Worm (Caenorhabditis elegans) whole organism, L4 larva: ENCODE results near the gene srd-68.

ENCODE experiments used
- D1046.2 ChIP-seq: fragments of 200-800 bp; sonication (Bioruptor generic); IDR thresholded peaks from 2 replicates; pipeline ENCODE4 v1.3.6; 2022; ENCODE audit warnings: missing genetic modification characterization, missing compliant biosample characterization
- ama-1 ChIP-seq: fragments of 150-350 bp; optimal IDR thresholded peaks from 2 replicates; lab custom pipeline; 2014; ENCODE audit warnings: inconsistent platforms, mixed read lengths
- lin-15B ChIP-seq: fragments of 150-350 bp; sonication (generic microtip); optimal IDR thresholded peaks from 3 replicates; lab custom pipeline; 2014; ENCODE audit warnings: missing biosample characterization, missing genetic modification characterization
- nhr-28 ChIP-seq: fragments of 150-350 bp; optimal IDR thresholded peaks from 2 replicates; lab custom pipeline; 2014; ENCODE audit warnings: missing biosample characterization, missing genetic modification characterization
- pha-4 ChIP-seq, 2 experiments: fragments of 150-350 bp in 1 of 2; fragments of 200-800 bp in 1 of 2; sonication (Bioruptor generic) in 1 of 2; IDR thresholded peaks in 1 of 2; optimal IDR thresholded peaks in 1 of 2; 2 replicates each; pipeline versions ENCODE4 v1.3.6 to Lab custom; 2014 to 2022; ENCODE audit warnings: missing genetic modification characterization in 2 of 2, missing genetic modification reagents in 2 of 2, missing biosample characterization in 1 of 2, missing compliant biosample characterization in 1 of 2
- pqm-1 ChIP-seq: sonication (generic microtip); optimal IDR thresholded peaks from 2 replicates; lab custom pipeline; 2017; ENCODE audit warnings: missing biosample characterization, missing genetic modification characterization
- saeg-2 ChIP-seq: fragments of 200-800 bp; sonication (Bioruptor generic); IDR thresholded peaks from 2 replicates; pipeline ENCODE4 v1.3.6; 2022; ENCODE audit warnings: missing genetic modification reagents, missing genetic modification characterization, missing compliant biosample characterization
- skn-1 ChIP-seq: fragments of 150-350 bp; optimal IDR thresholded peaks from 2 replicates; lab custom pipeline; 2014; ENCODE audit warnings: missing biosample characterization, missing genetic modification characterization
- snpc-4 ChIP-seq: fragments of 150-350 bp; optimal IDR thresholded peaks from 2 replicates; lab custom pipeline; 2014; ENCODE audit warnings: missing biosample characterization, missing genetic modification characterization

DNA sequence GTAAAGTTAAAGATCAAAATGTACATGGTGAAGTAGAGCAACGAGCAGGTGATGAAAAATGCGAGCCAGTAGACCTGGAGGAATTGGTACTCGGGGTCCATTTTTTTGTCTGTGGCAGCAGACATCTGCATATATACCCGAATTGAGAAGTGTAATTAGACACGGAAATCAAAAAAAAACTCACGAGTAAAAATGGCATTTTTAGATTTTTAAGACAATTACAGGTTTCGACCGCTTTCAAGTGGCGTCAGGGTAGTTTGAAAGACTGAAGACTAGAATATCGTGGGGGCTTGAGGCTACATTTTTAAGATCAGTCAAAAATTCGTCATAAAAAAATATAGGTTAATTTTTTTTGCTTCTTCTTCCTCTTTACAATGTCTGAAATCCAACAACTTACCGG, at the start of gene srd-68:
- TF ChIP-seq D1046.2 (no peak), nhr-28 (tag; lab: Kevin White, UChicago) (no peak), skn-1 (tag; lab: Kevin White, UChicago) (no peak), lin-15B (no peak), saeg-2 (no peak), ama-1 (lab: Kevin White, UChicago) (no peak), pha-4 (GFP tag; IDR thresholded peaks at IDR 0.05; lab: Robert Waterston, UW) (no peak), pha-4 (tag; optimal IDR thresholded peaks at IDR 0.05; lab: Kevin White, UChicago) (no peak), snpc-4 (tag; lab: Kevin White, UChicago) (no peak), pqm-1 (tag; lab: Kevin White, UChicago) (no peak)
